Worm (Caenorhabditis elegans): ENCODE data around the gene acdh-2.

DNA sequence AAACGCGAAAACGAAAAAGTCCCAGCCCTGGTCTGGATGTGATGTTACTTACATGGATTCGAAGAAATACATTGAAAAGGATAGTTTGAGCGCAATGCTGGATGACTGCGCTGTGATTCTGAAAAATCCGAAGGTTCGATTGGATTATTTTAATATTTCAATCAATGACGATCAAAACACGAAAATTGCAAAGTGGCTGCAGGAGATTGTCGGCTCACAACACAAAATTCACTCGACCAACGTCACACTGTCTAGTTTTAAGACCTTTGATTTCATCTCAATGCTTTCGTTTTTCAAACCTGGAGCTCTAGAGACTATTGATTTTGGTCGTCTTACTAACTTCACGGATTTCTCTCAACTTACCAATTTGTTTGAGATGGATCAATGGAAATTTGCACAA, 4.2 kb upstream of the acdh-2 start, which contains the start of gene C17C3.5:
- TF ChIP-seq hif-1 (tag; optimal IDR thresholded peaks at IDR 0.05) (no peak), ceh-82 (tag; optimal IDR thresholded peaks at IDR 0.05) (no peak), nhr-11 (tag; optimal IDR thresholded peaks at IDR 0.05) (no peak), lin-38 (GFP tag; IDR thresholded peaks at IDR 0.05) (no peak), mep-1 (tag; optimal IDR thresholded peaks at IDR 0.05) (no peak), madf-5 (GFP tag; IDR thresholded peaks at IDR 0.05) (no peak), unc-62 (GFP tag; optimal IDR thresholded peaks at IDR 0.05 in 1 of 2) (no peak), unc-62 (tag; optimal IDR thresholded peaks at IDR 0.05) (no peak), lir-3 (tag; optimal IDR thresholded peaks at IDR 0.05) (no peak)
